Fruit fly (Drosophila melanogaster): ENCODE results near the gene sa.

dm6 chr3L:21441216-21441813, 34.8 kb upstream of the sa start, which contains the start of gene CG5664:
- no peak for TF ChIP-seq psq (optimal IDR thresholded peaks at IDR 0.05)
- no peak for TF ChIP-seq insv (optimal IDR thresholded peaks at IDR 0.05)

All from Kc167 (cell line).